Fruit fly (Drosophila melanogaster) Kc167 (cell line): ENCODE data around the gene CG43844.

Experiments
- Myc ChIP-seq: fragments of >200 bp; optimal IDR thresholded peaks from 2 replicates; lab custom pipeline; 2017; ENCODE audit warnings: missing external identifiers
- Sin3A ChIP-seq: fragments of >200 bp; optimal IDR thresholded peaks from 2 replicates; lab custom pipeline; 2018; ENCODE audit warnings: missing external identifiers
- h ChIP-seq: fragments of >200 bp; optimal IDR thresholded peaks from 3 replicates; lab custom pipeline; 2018; ENCODE audit warnings: missing external identifiers
- insv ChIP-seq: fragments of >200 bp; optimal IDR thresholded peaks from 3 replicates; lab custom pipeline; 2018; ENCODE audit warnings: missing external identifiers
- psq ChIP-seq: fragments of >200 bp; optimal IDR thresholded peaks from 2 replicates; lab custom pipeline; 2017; ENCODE audit warnings: missing external identifiers
- ttk ChIP-seq: sonication (Bioruptor generic); optimal IDR thresholded peaks from 2 replicates; lab custom pipeline; 2017; ENCODE audit warnings: missing external identifiers

CG43844 gene

dm6 chr3R:21922244-21922643, 32.9 kb downstream of the CG43844 start:
- TF ChIP-seq ttk (lab: Kevin White, UChicago): no peak
- no peak for TF ChIP-seq h (lab: Kevin White, UChicago)
- no peak for TF ChIP-seq psq (lab: Kevin White, UChicago)
- TF ChIP-seq Myc (lab: Kevin White, UChicago): no peak
- no peak for TF ChIP-seq Sin3A (lab: Kevin White, UChicago)
- no peak for TF ChIP-seq insv

dm6 chr3R:21922674-21923323, 33.5 kb downstream of the CG43844 start:
- TF ChIP-seq insv (no peak), Sin3A (lab: Kevin White, UChicago) (no peak), h (lab: Kevin White, UChicago) (no peak), ttk (lab: Kevin White, UChicago) (no peak), psq (lab: Kevin White, UChicago) (no peak), Myc (lab: Kevin White, UChicago) (no peak)

dm6 chr3R:21923742-21924141, 34.4 kb downstream of the CG43844 start:
- TF ChIP-seq psq (lab: Kevin White, UChicago): no peak
- TF ChIP-seq Sin3A (lab: Kevin White, UChicago): no peak
- TF ChIP-seq insv: no peak
- TF ChIP-seq ttk (lab: Kevin White, UChicago): no peak
- no peak for TF ChIP-seq h (lab: Kevin White, UChicago)
- no peak for TF ChIP-seq Myc (lab: Kevin White, UChicago)

DNA sequence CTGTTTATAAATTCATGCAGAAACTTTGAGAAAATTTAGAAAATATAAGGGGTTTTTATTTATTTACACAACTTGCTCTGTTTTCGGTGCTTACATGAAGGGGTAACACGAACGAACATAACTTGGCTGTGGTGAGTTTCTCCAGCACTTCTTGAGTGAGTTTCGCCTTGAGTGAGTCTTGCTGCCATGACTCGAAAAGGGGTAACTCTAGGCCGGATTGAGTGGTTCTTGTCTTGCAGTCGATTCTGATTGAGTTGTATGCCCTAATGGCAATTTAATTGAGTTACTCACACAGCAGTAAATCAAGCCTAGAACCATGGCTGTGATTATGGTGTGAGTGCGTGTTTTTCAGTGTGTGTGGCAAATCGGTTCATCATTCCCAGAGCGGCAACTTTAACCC, 38.9 kb downstream of the CG43844 start:
- TF ChIP-seq Myc (lab: Kevin White, UChicago) (no peak), insv (no peak), psq (lab: Kevin White, UChicago) (no peak), h (lab: Kevin White, UChicago) (no peak), ttk (lab: Kevin White, UChicago) (no peak), Sin3A (lab: Kevin White, UChicago) (no peak)

- TF ChIP-seq h (lab: Kevin White, UChicago) (no peak), insv (no peak)
These were observed 42.0 kb downstream of the CG43844 start for dm6 chr3R:21931346-21931745.

DNA sequence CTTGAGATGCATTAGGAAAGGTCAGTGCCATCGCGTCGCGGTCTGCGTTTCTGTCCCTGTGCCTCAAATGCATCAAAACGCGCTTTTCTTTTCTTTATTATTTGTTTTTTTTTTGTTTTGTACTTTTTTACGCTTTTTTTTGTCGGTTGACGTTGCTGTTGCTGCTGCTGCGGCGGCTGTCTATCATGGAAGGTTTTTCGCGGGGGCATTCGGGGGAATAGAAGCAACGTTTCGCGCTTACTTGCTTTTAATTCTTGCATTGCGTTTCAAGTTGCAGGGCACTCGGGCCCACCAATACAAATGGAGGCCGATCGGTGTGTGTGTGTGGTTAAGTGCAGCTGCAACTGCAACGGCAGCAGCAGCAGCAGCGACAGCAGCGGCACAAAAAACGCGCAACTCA, 44.6 kb downstream of the CG43844 start:
- TF ChIP-seq Myc (lab: Kevin White, UChicago) (no peak), ttk (lab: Kevin White, UChicago) (no peak), Sin3A (lab: Kevin White, UChicago) (no peak), h (lab: Kevin White, UChicago) (no peak), psq (lab: Kevin White, UChicago) (no peak), insv (no peak)

DNA sequence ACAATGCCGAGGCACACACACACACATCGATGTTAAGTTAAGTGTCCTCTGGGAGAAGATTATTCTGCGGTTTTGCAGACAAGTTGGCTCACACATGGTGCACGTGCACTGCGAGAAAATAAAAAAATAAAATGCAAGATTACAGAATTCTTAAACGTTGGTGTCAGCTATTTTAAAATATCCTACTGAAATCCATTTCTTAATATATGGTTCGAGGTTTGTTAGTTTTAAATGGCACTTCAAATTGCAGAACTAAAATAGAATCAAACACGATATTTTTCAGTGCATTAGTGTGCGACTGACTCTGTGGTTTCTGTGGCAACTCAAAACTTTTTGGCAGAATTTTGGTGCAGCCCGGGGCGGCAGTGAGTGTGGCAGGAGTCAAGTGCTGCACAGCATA, 45.9 kb downstream of the CG43844 start:
- TF ChIP-seq h (lab: Kevin White, UChicago) (no peak), psq (lab: Kevin White, UChicago) (no peak), Myc (lab: Kevin White, UChicago) (no peak), Sin3A (lab: Kevin White, UChicago) (no peak), ttk (lab: Kevin White, UChicago) (no peak), insv (no peak)

dm6 chr3R:21937075-21937950, 48.0 kb downstream of the CG43844 start:
- TF ChIP-seq insv (no peak), h (lab: Kevin White, UChicago) (no peak), ttk (lab: Kevin White, UChicago) (no peak), Sin3A (lab: Kevin White, UChicago) (no peak), psq (lab: Kevin White, UChicago) (no peak), Myc (lab: Kevin White, UChicago) (no peak)

DNA sequence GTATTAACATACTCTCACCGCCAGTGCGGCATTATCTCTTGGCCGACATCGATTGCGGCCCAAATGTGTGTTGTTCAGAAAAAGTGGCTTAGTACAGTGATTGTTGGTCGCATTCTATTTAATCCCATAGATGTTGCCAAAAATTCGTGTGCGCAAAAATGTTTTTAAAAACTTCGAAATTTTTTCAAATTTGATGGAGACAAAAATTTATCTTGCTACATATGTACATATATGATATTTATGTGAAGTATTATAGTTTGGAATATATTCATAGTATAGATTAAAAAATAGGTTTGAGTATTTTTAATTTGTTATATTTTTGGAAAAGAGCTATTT, 48.6 kb downstream of the CG43844 start:
- no peak for TF ChIP-seq insv
- no peak for TF ChIP-seq Sin3A (lab: Kevin White, UChicago)
- TF ChIP-seq Myc (lab: Kevin White, UChicago): no peak
- no peak for TF ChIP-seq psq (lab: Kevin White, UChicago)
- no peak for TF ChIP-seq ttk (lab: Kevin White, UChicago)
- TF ChIP-seq h (lab: Kevin White, UChicago): no peak

dm6 chr3R:21938464-21939095, 49.2 kb downstream of the CG43844 start:
- no peak for TF ChIP-seq ttk (lab: Kevin White, UChicago)
- no peak for TF ChIP-seq insv
- TF ChIP-seq Myc (lab: Kevin White, UChicago): no peak

DNA sequence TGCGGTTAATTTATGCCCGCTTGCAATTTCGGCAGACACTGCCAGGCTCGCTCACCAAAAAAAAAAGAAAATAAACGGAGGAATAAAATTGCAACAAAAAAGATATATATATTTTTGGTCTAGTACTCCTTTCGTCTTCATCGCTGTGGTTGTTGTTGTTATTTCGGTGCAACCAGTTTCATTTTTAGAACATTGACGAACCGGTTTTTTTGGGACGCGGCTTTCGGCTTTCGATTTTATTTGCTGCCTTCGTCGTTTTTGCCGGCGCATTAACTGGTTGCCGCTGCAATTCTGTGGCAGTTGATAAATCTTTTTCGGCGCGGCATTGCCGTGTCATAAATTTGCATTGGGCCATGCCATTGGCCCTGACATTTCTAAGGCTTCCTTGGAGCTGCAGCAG, 49.8 kb downstream of the CG43844 start:
- TF ChIP-seq Sin3A (lab: Kevin White, UChicago) (no peak), psq (lab: Kevin White, UChicago) (no peak), insv (no peak), ttk (lab: Kevin White, UChicago) (no peak), h (lab: Kevin White, UChicago) (no peak), Myc (lab: Kevin White, UChicago) (no peak)
